Worm (Caenorhabditis elegans): ENCODE results near the gene T23B5.4.

Gene T23B5.4

DNA sequence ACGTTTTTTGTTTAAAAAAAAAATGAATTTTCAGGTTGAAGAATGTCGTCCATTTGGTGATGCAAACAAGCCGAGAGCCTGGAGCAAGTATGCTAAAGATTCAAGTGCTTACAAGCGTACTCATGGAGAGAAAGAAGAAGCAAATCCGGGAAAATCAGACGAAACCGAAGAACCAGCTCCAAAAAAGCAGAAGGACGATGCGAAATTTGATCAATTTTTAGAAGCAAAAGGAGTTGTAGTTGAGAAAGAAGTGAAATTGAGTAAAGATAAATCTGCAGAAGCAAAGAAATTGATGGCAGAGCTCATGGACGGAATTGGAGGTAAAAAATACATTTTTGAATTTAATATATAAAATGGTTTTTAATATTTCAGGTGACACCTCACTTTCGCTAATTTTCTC, 50.4 kb downstream of the T23B5.4 start:
- TF ChIP-seq med-1 (GFP tag; optimal IDR thresholded peaks at IDR 0.05; ENCODE audit: insufficient read depth): no peak
- TF ChIP-seq flt-1 (GFP tag; IDR thresholded peaks at IDR 0.05): no peak
- TF ChIP-seq tab-1 (GFP tag; IDR thresholded peaks at IDR 0.05): no peak
- no peak for TF ChIP-seq cog-1 (tag; optimal IDR thresholded peaks at IDR 0.05)
- no peak for TF ChIP-seq ztf-23 (GFP tag; IDR thresholded peaks at IDR 0.05)
- no peak for TF ChIP-seq klf-2 (GFP tag; conservative IDR thresholded peaks at IDR 0.05)
- no peak for TF ChIP-seq ztf-29 (GFP tag; IDR thresholded peaks at IDR 0.05)
- TF ChIP-seq T22C8.4 (GFP tag; IDR thresholded peaks at IDR 0.05): no peak
- TF ChIP-seq ref-1 (GFP tag; conservative IDR thresholded peaks at IDR 0.05): no peak
